Worm (Caenorhabditis elegans) whole organism, midembryonic: ENCODE results near the gene M7.12.

ENCODE experiments used
- T22C8.4 ChIP-seq: fragments of 200-800 bp; sonication (Bioruptor generic); IDR thresholded peaks from 2 replicates; pipeline ENCODE4 v1.3.6; 2022; ENCODE audit warnings: missing genetic modification characterization, missing compliant biosample characterization
- med-1 ChIP-seq: sonication (generic microtip); optimal IDR thresholded peaks from 2 replicates; lab custom pipeline; 2017; ENCODE audit warnings: missing genetic modification characterization, mild to moderate bottlenecking, missing compliant biosample characterization, antibody characterized with exemption, missing genetic modification reagents; ENCODE audit not compliant: insufficient read depth
- tab-1 ChIP-seq: fragments of 200-800 bp; sonication (Bioruptor generic); IDR thresholded peaks from 2 replicates; pipeline ENCODE4 v1.3.6; 2022; ENCODE audit warnings: missing genetic modification characterization, missing compliant biosample characterization
- ztf-23 ChIP-seq: fragments of 200-800 bp; sonication (Bioruptor generic); IDR thresholded peaks from 2 replicates; pipeline ENCODE4 v1.3.6; 2022; ENCODE audit warnings: missing genetic modification reagents, missing genetic modification characterization, missing compliant biosample characterization
- ztf-29 ChIP-seq: fragments of 200-800 bp; sonication (Bioruptor generic); IDR thresholded peaks from 2 replicates; pipeline ENCODE4 v1.3.6; 2022; ENCODE audit warnings: missing genetic modification reagents, missing genetic modification characterization, missing compliant biosample characterization

DNA sequence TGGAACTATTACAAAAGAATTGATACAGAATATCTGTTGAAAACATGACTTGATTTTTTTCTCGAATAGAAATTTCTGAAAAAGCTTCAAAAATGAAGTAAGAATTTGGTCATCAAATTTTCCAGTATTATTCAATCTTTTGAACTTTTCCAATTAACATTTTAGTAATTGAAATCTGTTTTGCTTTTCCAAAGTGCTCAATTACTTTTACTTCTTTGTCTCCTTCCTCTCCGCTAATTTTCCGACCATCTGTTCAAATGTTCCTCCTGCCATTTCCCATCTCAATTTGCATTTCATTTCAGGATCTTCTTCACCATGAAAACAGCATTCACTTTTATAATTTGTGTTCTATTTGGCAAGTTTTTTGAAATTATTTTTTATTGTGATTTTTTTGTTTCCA lies 48.9 kb downstream of the M7.12 start, which contains the start of gene F36H1.11:
- TF ChIP-seq tab-1 (GFP tag; lab: Robert Waterston, UW) (no peak), T22C8.4 (GFP tag; lab: Robert Waterston, UW) (no peak), med-1 (GFP tag; lab: Kevin White, UChicago) (no peak), ztf-29 (GFP tag; lab: Robert Waterston, UW) (no peak), ztf-23 (no peak)
